Fruit fly (Drosophila melanogaster) Kc167 (cell line): Measurements from ENCODE around the gene Nthl1.

Experiments used
- Myc ChIP-seq: fragments of >200 bp; optimal IDR thresholded peaks from 2 replicates; lab custom pipeline; 2017; ENCODE audit warnings: missing external identifiers
- Sin3A ChIP-seq: fragments of >200 bp; optimal IDR thresholded peaks from 2 replicates; lab custom pipeline; 2018; ENCODE audit warnings: missing external identifiers
- h ChIP-seq: fragments of >200 bp; optimal IDR thresholded peaks from 3 replicates; lab custom pipeline; 2018; ENCODE audit warnings: missing external identifiers
- insv ChIP-seq: fragments of >200 bp; optimal IDR thresholded peaks from 3 replicates; lab custom pipeline; 2018; ENCODE audit warnings: missing external identifiers
- psq ChIP-seq: fragments of >200 bp; optimal IDR thresholded peaks from 2 replicates; lab custom pipeline; 2017; ENCODE audit warnings: missing external identifiers
- ttk ChIP-seq: sonication (Bioruptor generic); optimal IDR thresholded peaks from 2 replicates; lab custom pipeline; 2017; ENCODE audit warnings: missing external identifiers

Gene Nthl1

DNA sequence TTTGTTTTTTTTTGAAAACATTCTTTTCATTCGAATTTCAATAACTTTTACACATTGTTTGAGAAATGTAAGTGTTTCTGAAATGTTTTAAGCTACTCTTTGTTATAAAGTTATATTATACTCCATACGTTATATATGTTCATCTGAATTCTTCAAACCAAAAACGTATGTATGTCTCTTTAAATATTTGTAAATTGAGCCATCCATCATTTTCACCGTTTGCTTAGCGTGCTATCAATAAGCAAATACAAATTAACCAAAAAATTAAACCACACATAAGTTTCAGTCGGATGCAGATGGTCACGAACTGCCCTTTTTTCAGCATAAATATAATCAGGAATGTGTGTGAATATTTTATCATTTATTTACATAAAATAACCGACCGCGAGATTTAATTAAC lies 7.0 kb upstream of the Nthl1 start:
- TF ChIP-seq ttk (lab: Kevin White, UChicago) (no peak), psq (lab: Kevin White, UChicago) (no peak), Sin3A (lab: Kevin White, UChicago) (no peak), Myc (no peak), h (lab: Kevin White, UChicago) (no peak), insv (lab: Kevin White, UChicago) (no peak)

DNA sequence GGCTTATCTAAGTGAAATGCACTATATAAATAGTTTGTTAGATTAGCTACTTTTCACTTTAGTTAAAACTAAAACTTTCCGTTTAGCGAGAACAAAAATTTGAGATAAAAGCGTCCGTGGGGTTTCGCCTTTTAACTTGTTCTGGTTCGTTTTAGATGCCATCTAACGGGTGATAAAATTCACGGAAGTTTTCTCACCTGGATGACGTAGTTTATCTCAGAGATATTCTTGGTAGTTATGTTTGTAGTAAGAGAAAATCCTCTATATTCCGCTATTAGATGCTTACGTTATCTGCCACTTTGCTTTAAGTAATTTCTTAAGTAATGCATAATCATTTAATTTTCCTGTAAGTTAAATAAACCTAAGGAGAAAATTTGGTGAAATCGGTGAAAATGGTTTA lies 6.4 kb upstream of the Nthl1 start, which contains the start of gene CG9270:
CG9270 (minus strand) TSS at position 101 of the 400 bp plus-strand sequence.
- TF ChIP-seq Sin3A (lab: Kevin White, UChicago) (no peak), insv (lab: Kevin White, UChicago) (no peak), psq (lab: Kevin White, UChicago) (no peak), h (lab: Kevin White, UChicago) (no peak), ttk (lab: Kevin White, UChicago) (no peak), Myc (no peak)

DNA sequence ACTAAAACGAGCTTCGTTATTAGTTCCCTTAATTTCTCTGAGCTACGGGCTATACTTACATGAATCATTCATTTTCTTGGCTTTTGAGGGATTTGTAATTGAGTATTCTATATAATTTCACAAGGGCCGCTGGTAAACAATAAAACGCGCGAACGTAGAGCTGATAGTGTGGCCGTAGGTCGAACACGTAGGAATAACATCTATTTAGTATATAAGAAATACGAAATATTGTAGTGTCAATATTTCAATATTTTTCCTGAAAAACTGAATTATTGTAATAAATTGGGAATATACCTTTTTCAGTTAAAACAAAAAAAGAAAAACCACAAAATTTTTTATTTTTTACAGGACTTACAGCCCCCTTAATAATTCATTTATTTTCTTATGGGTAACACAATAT lies 1.7 kb downstream of the Nthl1 start, which contains the start of gene RPA2:
RPA2 (minus strand) TSS at position 173 of the 400 bp plus-strand sequence.
- TF ChIP-seq psq (lab: Kevin White, UChicago) = no peak

DNA sequence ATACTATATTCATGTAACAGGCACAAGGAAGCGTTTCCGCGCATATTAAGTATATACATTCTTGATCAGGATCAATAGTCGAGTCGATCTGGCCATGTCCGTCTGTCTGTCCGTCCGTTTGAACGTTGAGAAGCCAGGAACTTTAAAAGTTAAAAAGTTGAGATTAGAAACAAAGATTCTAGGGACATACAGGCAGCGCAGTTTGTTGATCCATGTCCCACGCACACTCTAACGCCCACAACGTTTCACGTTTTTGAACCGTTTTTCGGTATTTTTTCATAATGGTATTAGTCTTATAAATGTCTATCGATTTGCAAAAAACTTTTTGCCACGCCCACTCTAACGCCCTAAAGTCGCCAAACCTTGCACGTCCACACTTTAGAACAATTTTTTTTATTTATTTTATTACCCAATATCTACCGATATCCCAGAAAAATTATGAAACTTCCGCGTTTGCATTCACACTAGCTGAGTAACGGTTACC lies 4.5 kb downstream of the Nthl1 start:
- TF ChIP-seq insv (lab: Kevin White, UChicago) = no peak
- no peak for TF ChIP-seq Sin3A (lab: Kevin White, UChicago)
- no peak for TF ChIP-seq h (lab: Kevin White, UChicago)

DNA sequence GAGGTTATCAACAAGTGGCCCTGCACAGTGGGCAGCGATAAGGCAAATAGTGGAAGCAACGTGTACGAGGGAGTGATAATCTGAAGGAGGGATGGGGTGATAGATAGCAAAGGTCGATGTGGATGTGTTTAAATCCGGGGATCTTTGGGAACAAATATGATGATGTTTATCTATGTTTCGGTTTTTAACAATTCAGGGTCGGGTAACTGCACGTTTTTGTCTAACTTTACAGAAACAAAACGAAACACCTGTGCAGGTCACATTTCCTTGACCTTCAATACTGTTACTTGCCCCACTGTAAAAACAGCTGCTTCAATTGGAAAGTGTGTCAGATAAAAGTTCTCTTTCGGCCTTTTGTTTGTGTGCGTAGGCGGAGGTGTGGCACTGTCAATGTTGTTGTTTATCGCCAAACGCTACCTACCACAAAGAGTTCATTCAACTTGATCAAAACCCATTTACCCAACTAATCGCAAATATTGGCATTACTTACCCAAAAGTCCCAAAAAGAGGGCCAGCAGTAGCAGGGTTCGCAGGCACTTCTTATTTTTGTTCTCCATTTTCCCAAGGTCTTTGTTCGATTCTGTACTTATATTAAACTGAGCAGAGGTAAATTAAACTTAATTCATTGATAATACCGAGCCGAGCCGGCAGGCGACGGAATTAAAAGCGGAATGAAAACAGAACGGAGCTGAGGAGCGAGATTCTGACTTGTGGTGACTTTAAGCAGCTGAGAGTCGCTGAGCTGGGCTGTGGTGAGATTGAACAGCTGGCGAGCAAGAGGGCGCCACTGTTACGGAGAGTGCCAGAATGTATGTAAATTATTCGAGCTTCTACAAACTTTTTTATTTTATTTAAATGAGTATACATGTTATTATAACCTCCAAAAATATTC lies 5.2 kb downstream of the Nthl1 start, which contains the start of gene Mtp:
Mtp (minus strand) TSS at position 681 of the 892 bp plus-strand sequence.
- TF ChIP-seq insv (lab: Kevin White, UChicago) (no peak), psq (lab: Kevin White, UChicago) (no peak), h (lab: Kevin White, UChicago) (no peak), ttk (lab: Kevin White, UChicago) (no peak), Myc (no peak), Sin3A (lab: Kevin White, UChicago) (no peak)

DNA sequence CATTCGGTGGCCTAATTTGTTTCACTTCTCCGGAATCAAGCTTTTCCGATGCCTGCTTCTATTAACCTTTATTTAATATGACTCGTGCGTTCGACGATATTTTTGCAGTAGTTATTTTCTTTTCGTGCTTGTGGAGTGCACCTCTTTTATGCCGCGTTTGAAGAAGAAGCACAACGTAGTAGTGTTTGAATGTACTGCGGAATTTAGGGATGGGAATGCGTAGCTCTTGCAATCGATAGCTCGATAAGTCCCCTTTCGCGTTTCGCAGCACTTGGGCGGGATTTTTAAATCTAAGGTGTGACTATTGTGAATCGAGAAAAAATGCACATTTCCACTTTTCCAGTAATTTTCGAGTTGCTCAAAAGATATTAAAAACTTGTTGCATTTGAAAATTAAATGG lies 8.9 kb downstream of the Nthl1 start, which contains the start of the genes CG43739 and sky:
CG43739 (minus strand) TSS at position 199 of the 400 bp plus-strand sequence.
sky (minus strand) TSS at position 199 of the 400 bp plus-strand sequence.
- TF ChIP-seq h (lab: Kevin White, UChicago) = no peak
- TF ChIP-seq insv (lab: Kevin White, UChicago) = no peak
- no peak for TF ChIP-seq Myc
- no peak for TF ChIP-seq Sin3A (lab: Kevin White, UChicago)
- TF ChIP-seq ttk (lab: Kevin White, UChicago) = no peak
- TF ChIP-seq psq (lab: Kevin White, UChicago) = no peak

DNA sequence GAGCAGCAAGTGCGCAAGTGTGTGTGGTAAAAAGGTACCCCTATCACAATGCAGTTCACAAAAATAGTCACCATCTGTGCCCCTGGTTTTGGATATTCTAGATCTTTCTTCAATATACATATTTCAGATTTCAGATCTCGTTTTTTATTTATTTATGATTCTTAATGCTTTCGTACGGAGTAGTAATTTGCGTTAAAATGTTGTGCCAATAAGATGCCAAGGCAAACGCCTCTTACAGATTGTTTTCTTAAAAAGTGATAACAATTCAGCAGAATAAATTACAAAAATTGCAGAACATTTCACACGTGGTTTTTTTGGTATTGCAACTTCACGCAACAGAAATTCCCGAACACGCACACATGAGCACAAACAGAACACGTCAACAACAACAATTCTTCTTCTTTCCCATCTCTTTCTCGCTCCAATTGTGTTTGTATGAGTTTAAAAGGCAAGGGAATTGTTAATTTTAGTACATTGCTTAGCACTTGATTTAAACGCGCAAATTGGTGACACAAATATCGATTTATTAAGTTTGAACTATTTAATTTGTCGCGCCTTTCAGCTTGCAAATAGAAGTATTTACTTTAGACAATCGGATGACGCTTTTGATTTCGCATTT lies 9.5 kb downstream of the Nthl1 start:
- no peak for TF ChIP-seq insv (lab: Kevin White, UChicago)
- no peak for TF ChIP-seq Myc
- no peak for TF ChIP-seq Sin3A (lab: Kevin White, UChicago)

DNA sequence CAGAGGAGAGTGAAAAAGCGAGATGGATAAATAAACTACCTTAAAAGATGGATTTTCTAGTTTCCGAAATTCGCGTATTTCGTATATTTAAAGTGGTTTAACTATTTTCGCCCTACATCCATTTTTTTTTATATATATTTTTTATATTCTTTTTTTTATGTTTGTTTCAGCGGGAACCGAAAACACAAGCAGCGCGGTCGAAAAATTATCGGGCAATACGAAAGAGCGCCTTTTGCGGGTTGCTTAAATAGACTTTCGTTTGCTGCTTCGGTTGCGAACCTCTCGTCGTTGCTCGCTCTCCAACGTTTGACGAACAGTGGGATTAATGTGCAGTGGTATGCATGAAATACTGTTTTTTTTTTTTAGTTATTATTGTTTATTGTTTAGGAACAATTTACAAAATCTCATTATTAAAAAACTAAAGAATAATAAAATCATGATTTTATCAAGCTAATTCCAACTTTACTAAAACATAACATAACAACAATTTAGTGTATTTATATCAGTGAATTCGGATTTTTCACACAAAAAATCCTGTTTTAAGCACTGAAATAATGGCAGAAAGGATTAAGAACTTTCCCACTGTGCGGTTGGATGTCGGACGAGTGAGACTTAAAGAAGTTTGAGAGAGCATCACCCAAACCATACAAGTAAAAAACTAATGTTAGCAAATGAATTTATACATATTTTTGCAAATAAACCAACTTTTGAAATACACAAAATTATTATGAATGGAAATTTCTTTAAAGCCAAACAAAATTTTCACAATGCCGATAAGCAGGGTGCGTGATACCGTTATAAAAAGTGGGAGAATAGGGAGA lies 10.2 kb downstream of the Nthl1 start:
- TF ChIP-seq Sin3A (lab: Kevin White, UChicago) (no peak), insv (lab: Kevin White, UChicago) (no peak), Myc (no peak), ttk (lab: Kevin White, UChicago) (no peak), h (lab: Kevin White, UChicago) (no peak), psq (lab: Kevin White, UChicago) (no peak)

DNA sequence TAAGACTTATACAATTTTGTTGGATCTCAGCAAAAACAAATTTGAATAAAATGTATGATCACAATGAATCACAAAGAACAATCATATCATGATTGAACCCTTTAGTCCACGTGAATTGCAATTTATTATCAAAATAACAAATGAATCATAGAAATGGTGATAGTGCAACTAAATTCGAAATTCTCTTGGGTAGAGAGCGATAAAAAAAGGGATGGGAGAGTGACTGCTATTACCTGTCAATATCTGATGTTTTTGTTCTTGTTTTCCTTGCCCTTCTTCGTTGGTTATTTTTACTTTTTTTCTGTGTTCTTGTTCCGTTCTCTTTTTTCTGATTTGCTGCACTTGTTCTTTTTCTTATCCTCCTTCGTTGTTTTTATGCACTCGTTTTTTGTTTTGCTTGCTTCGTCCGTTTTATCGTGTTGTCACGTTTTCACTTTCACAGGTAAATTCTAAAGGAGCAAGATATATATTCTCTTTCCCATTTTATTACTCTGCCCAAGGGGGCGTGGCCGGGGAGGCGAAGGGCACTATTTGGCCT lies 10.9 kb downstream of the Nthl1 start:
- TF ChIP-seq insv (lab: Kevin White, UChicago) (no peak), Myc (no peak), Sin3A (lab: Kevin White, UChicago) (no peak), h (lab: Kevin White, UChicago) (no peak), psq (lab: Kevin White, UChicago) (no peak), ttk (lab: Kevin White, UChicago) (no peak)

DNA sequence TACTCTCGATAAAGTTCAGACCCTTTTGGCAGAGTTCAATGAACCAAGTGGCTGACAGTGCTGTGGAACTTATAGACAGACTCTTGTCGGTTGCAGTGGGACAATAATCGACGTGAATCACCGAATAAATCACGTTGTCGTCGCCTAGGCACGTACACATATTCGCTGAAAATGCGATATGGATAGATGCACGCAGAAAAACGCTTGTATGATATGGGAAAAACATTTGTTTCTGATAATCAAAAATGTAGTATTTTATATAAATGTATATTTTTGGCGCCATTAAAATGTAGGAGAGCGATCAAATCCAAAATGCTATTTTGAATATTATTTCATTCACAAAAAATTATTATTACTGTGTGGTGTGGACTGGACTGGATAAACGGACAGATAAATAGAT lies 12.4 kb downstream of the Nthl1 start:
- TF ChIP-seq Sin3A (lab: Kevin White, UChicago) (no peak), ttk (lab: Kevin White, UChicago) (no peak), Myc (no peak), psq (lab: Kevin White, UChicago) (no peak), insv (lab: Kevin White, UChicago) (no peak), h (lab: Kevin White, UChicago) (no peak)

DNA sequence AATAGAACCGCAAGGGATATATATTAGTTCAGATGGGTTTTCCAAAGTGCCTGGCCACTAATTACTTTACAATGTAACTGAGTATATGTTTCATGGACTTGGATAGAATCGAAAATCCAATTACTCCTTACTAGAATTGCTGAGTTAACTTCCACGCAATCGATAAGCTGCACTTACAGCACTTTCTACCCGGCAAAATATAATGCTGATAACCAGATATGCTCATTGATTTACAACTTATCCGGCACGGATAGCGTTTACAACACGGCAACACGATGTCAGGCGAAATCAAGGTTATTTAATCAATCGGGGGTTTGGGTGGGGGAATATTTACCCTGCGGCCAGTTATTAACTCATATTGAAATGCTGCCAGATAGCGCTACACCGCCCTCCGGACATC lies 14.1 kb downstream of the Nthl1 start:
- no peak for TF ChIP-seq Sin3A (lab: Kevin White, UChicago)
- TF ChIP-seq ttk (lab: Kevin White, UChicago) = no peak
- no peak for TF ChIP-seq psq (lab: Kevin White, UChicago)
- no peak for TF ChIP-seq h (lab: Kevin White, UChicago)
- TF ChIP-seq insv (lab: Kevin White, UChicago) = no peak
- TF ChIP-seq Myc = no peak
